Fruit fly (Drosophila melanogaster) whole organism, prepupa: ENCODE data around the gene CG7872.

Experiments
- CG10631 ChIP-seq: fragments of 200-800 bp; sonication (Bioruptor generic); optimal IDR thresholded peaks from 2 replicates; lab custom pipeline; 2016; ENCODE audit warnings: missing biosample characterization, missing genetic modification characterization
- CG10669 ChIP-seq: fragments of 200-800 bp; sonication (Bioruptor generic); optimal IDR thresholded peaks from 3 replicates; lab custom pipeline; 2018; ENCODE audit warnings: missing biosample characterization, mild to moderate bottlenecking, missing genetic modification characterization, moderate library complexity
- CG11294 ChIP-seq: fragments of 200-800 bp; sonication (Bioruptor generic); IDR thresholded peaks from 2 replicates; pipeline ENCODE4 v1.3.6; 2022; ENCODE audit warnings: missing biosample characterization, missing genetic modification characterization
- CG11762 ChIP-seq: fragments of 200-800 bp; sonication (Bioruptor generic); optimal IDR thresholded peaks from 3 replicates; lab custom pipeline; 2016; ENCODE audit warnings: missing biosample characterization, missing genetic modification characterization; ENCODE audit not compliant: insufficient read depth
- CG15336 ChIP-seq: fragments of 200-800 bp; sonication (Bioruptor generic); IDR thresholded peaks from 2 replicates; pipeline ENCODE4 v1.3.6; 2022; ENCODE audit warnings: missing biosample characterization, missing genetic modification characterization
- CG1621 ChIP-seq: fragments of 200-800 bp; sonication (Bioruptor generic); optimal IDR thresholded peaks from 3 replicates; lab custom pipeline; 2018; ENCODE audit warnings: missing biosample characterization, mild to moderate bottlenecking, missing genetic modification characterization
- CG16779 ChIP-seq: fragments of 200-800 bp; sonication (Bioruptor generic); optimal IDR thresholded peaks from 3 replicates; lab custom pipeline; 2017; ENCODE audit warnings: missing biosample characterization, mild to moderate bottlenecking, missing genetic modification characterization
- CG3032 ChIP-seq: fragments of 200-800 bp; optimal IDR thresholded peaks from 2 replicates; lab custom pipeline; 2019; ENCODE audit warnings: missing biosample characterization, mild to moderate bottlenecking, missing genetic modification characterization, moderate library complexity
- CG31627 ChIP-seq: fragments of 200-800 bp; sonication (Bioruptor generic); optimal IDR thresholded peaks from 3 replicates; lab custom pipeline; 2016; ENCODE audit warnings: missing biosample characterization, missing genetic modification characterization
- CG32006 ChIP-seq: fragments of 200-800 bp; sonication (Bioruptor generic); optimal IDR thresholded peaks from 3 replicates; lab custom pipeline; 2017; ENCODE audit warnings: missing biosample characterization, mild to moderate bottlenecking, missing genetic modification characterization
- CG34406 ChIP-seq: fragments of 200-800 bp; sonication (Bioruptor generic); optimal IDR thresholded peaks from 3 replicates; lab custom pipeline; 2016; ENCODE audit warnings: missing biosample characterization, missing genetic modification characterization
- CG3919 ChIP-seq: fragments of 200-800 bp; sonication (Bioruptor generic); optimal IDR thresholded peaks from 3 replicates; lab custom pipeline; 2016; ENCODE audit warnings: missing biosample characterization, missing genetic modification characterization
- CG4318 ChIP-seq: fragments of 200-800 bp; sonication (Bioruptor generic); optimal IDR thresholded peaks from 3 replicates; lab custom pipeline; 2017; ENCODE audit warnings: missing biosample characterization, mild to moderate bottlenecking, missing genetic modification characterization
- CG6276 ChIP-seq: fragments of 200-800 bp; sonication (Bioruptor generic); optimal IDR thresholded peaks from 2 replicates; lab custom pipeline; 2017; ENCODE audit warnings: missing biosample characterization, mild to moderate bottlenecking, missing genetic modification characterization
- CG6792 ChIP-seq: fragments of 200-800 bp; sonication (Bioruptor generic); optimal IDR thresholded peaks from 3 replicates; lab custom pipeline; 2016; ENCODE audit warnings: missing biosample characterization, missing genetic modification characterization
- CG6808 ChIP-seq: fragments of 200-800 bp; sonication (Bioruptor generic); optimal IDR thresholded peaks from 3 replicates; lab custom pipeline; 2017; ENCODE audit warnings: missing biosample characterization, missing genetic modification characterization, mild to moderate bottlenecking, moderate library complexity, missing genetic modification reagents
- CG8632 ChIP-seq: fragments of 200-800 bp; sonication (Bioruptor generic); optimal IDR thresholded peaks from 3 replicates; lab custom pipeline; 2016; ENCODE audit warnings: missing biosample characterization, missing genetic modification characterization
- CG9139 ChIP-seq: fragments of 200-800 bp; sonication (Bioruptor generic); optimal IDR thresholded peaks from 3 replicates; lab custom pipeline; 2017; ENCODE audit warnings: missing biosample characterization, mild to moderate bottlenecking, missing genetic modification characterization
- Eip75B ChIP-seq: fragments of 200-800 bp; sonication (Bioruptor generic); optimal IDR thresholded peaks from 3 replicates; lab custom pipeline; 2016; ENCODE audit warnings: missing biosample characterization, missing genetic modification characterization
- Eip78C ChIP-seq: fragments of 200-800 bp; sonication (Bioruptor generic); peaks from one replicate; lab custom pipeline; 2016; ENCODE audit warnings: missing biosample characterization, missing genetic modification characterization
- Eip93F ChIP-seq: fragments of 200-800 bp; sonication (Bioruptor generic); optimal IDR thresholded peaks from 2 replicates; lab custom pipeline; 2016; ENCODE audit warnings: missing biosample characterization, mild to moderate bottlenecking, missing genetic modification characterization
- Ets21C ChIP-seq: fragments of 200-800 bp; sonication (Bioruptor generic); optimal IDR thresholded peaks from 3 replicates; lab custom pipeline; 2016; ENCODE audit warnings: missing biosample characterization, missing genetic modification characterization
- Ets96B ChIP-seq: fragments of 200-800 bp; optimal IDR thresholded peaks from 2 replicates; lab custom pipeline; 2019; ENCODE audit warnings: missing biosample characterization, mild to moderate bottlenecking, missing genetic modification characterization, moderate library complexity
- Hr39 ChIP-seq: fragments of 200-800 bp; sonication (Bioruptor generic); optimal IDR thresholded peaks from 2 replicates; lab custom pipeline; 2016; ENCODE audit warnings: missing biosample characterization, missing genetic modification characterization
- Hr4 ChIP-seq: fragments of 200-800 bp; sonication (Bioruptor generic); optimal IDR thresholded peaks from 3 replicates; lab custom pipeline; 2016; ENCODE audit warnings: missing biosample characterization, missing genetic modification characterization
- Smox ChIP-seq: fragments of 200-800 bp; sonication (Bioruptor generic); optimal IDR thresholded peaks from 3 replicates; lab custom pipeline; 2016; ENCODE audit warnings: missing biosample characterization, missing genetic modification characterization
- Sox102F ChIP-seq: fragments of 200-800 bp; sonication (Bioruptor generic); optimal IDR thresholded peaks from 2 replicates; lab custom pipeline; 2016; ENCODE audit warnings: missing biosample characterization, mild to moderate bottlenecking, missing genetic modification characterization
- Sox14 ChIP-seq: fragments of 200-800 bp; sonication (Bioruptor generic); optimal IDR thresholded peaks from 3 replicates; lab custom pipeline; 2016; ENCODE audit warnings: missing biosample characterization, missing genetic modification characterization
- Sox15 ChIP-seq: fragments of 200-800 bp; sonication (Bioruptor generic); optimal IDR thresholded peaks from 3 replicates; lab custom pipeline; 2016; ENCODE audit warnings: missing biosample characterization, missing genetic modification characterization
- achi ChIP-seq: fragments of 200-800 bp; sonication (Bioruptor generic); optimal IDR thresholded peaks from 3 replicates; lab custom pipeline; 2016; ENCODE audit warnings: missing biosample characterization, missing genetic modification characterization
- acj6 ChIP-seq: fragments of 200-800 bp; sonication (Bioruptor generic); optimal IDR thresholded peaks from 3 replicates; lab custom pipeline; 2016; ENCODE audit warnings: missing biosample characterization, missing genetic modification characterization
- cyc ChIP-seq: fragments of 200-800 bp; sonication (Bioruptor generic); optimal IDR thresholded peaks from 3 replicates; lab custom pipeline; 2016; ENCODE audit warnings: missing biosample characterization, missing genetic modification characterization
- dsx ChIP-seq: fragments of 200-800 bp; optimal IDR thresholded peaks from 3 replicates; lab custom pipeline; 2019; ENCODE audit warnings: missing biosample characterization, mild to moderate bottlenecking, missing genetic modification characterization, moderate library complexity; ENCODE audit not compliant: poor library complexity, severe bottlenecking
- eg ChIP-seq: fragments of 200-800 bp; sonication (Bioruptor generic); IDR thresholded peaks from 3 replicates; pipeline ENCODE4 v1.3.6; 2022; ENCODE audit warnings: missing biosample characterization, missing genetic modification characterization
- esn ChIP-seq: fragments of 200-800 bp; sonication (Bioruptor generic); optimal IDR thresholded peaks from 2 replicates; lab custom pipeline; 2016; ENCODE audit warnings: missing biosample characterization, mild to moderate bottlenecking, missing genetic modification characterization, moderate library complexity
- fd59A ChIP-seq: fragments of 200-800 bp; sonication (Bioruptor generic); optimal IDR thresholded peaks from 2 replicates; lab custom pipeline; 2017; ENCODE audit warnings: missing biosample characterization, mild to moderate bottlenecking, missing genetic modification characterization, missing genetic modification reagents
- fd85E ChIP-seq: fragments of 200-800 bp; sonication (Bioruptor generic); optimal IDR thresholded peaks from 3 replicates; lab custom pipeline; 2016; ENCODE audit warnings: missing biosample characterization, missing genetic modification characterization
- fkh ChIP-seq: fragments of 200-800 bp; sonication (Bioruptor generic); optimal IDR thresholded peaks from 3 replicates; lab custom pipeline; 2017; ENCODE audit warnings: missing biosample characterization, mild to moderate bottlenecking, missing genetic modification characterization, moderate library complexity
- lz ChIP-seq: fragments of 200-800 bp; sonication (Bioruptor generic); optimal IDR thresholded peaks from 3 replicates; lab custom pipeline; 2016; ENCODE audit warnings: missing biosample characterization, missing genetic modification characterization
- net ChIP-seq: fragments of 200-800 bp; sonication (Bioruptor generic); optimal IDR thresholded peaks from 3 replicates; lab custom pipeline; 2016; ENCODE audit warnings: missing biosample characterization, missing genetic modification characterization
- pdm3 ChIP-seq: fragments of 200-800 bp; sonication (Bioruptor generic); optimal IDR thresholded peaks from 3 replicates; lab custom pipeline; 2016; ENCODE audit warnings: missing biosample characterization, missing genetic modification characterization
- spab ChIP-seq: fragments of 200-800 bp; sonication (Bioruptor generic); optimal IDR thresholded peaks from 2 replicates; lab custom pipeline; 2017; ENCODE audit warnings: missing biosample characterization, mild to moderate bottlenecking, missing genetic modification characterization, missing genetic modification reagents
- ss ChIP-seq, 2 experiments: fragments of 200-800 bp; sonication (Bioruptor generic); optimal IDR thresholded peaks; 2 replicates in 1 of 2; 3 replicates in 1 of 2; lab custom pipeline; 2017 to 2018; ENCODE audit warnings: mild to moderate bottlenecking in 2 of 2, missing biosample characterization in 2 of 2, missing genetic modification characterization in 2 of 2, moderate library complexity in 1 of 2
- svp ChIP-seq: fragments of 200-800 bp; sonication (Bioruptor generic); peaks from one replicate; lab custom pipeline; 2016; ENCODE audit warnings: missing biosample characterization, missing genetic modification characterization
- topi ChIP-seq: fragments of 200-800 bp; sonication (Bioruptor generic); optimal IDR thresholded peaks from 3 replicates; lab custom pipeline; 2016; ENCODE audit warnings: missing biosample characterization, missing genetic modification characterization
- vri ChIP-seq: fragments of 200-800 bp; sonication (Bioruptor generic); optimal IDR thresholded peaks from 3 replicates; lab custom pipeline; 2016; ENCODE audit warnings: missing biosample characterization, mild to moderate bottlenecking, missing genetic modification characterization

Gene CG7872

dm6 chrX:15620439-15621227 lies 42.6 kb downstream of the CG7872 start (continued):
- TF ChIP-seq esn (GFP tag; lab: Kevin White, UChicago) = no peak
- TF ChIP-seq Ets21C = no peak
- no peak for TF ChIP-seq CG34406 (GFP tag; lab: Kevin White, UChicago)
- TF ChIP-seq CG10631 (GFP tag; lab: Kevin White, UChicago) = no peak
- no peak for TF ChIP-seq Sox14 (GFP tag; lab: Kevin White, UChicago)
- TF ChIP-seq vri (GFP tag; lab: Kevin White, UChicago) = no peak
- peak; percentile 4 for TF ChIP-seq spab (GFP tag; lab: Kevin White, UChicago)
- no peak for TF ChIP-seq CG3919
- no peak for TF ChIP-seq Eip93F (GFP tag; lab: Kevin White, UChicago)
- TF ChIP-seq svp = no peak
- no peak for TF ChIP-seq CG3032
- TF ChIP-seq net (GFP tag; lab: Kevin White, UChicago) = no peak
- TF ChIP-seq CG6792 (GFP tag; lab: Kevin White, UChicago) = no peak
- no peak for TF ChIP-seq Sox15 (GFP tag; lab: Kevin White, UChicago)
- TF ChIP-seq pdm3 (GFP tag; lab: Kevin White, UChicago) = no peak
- TF ChIP-seq Sox102F = no peak

dm6 chrX:15622970-15623402 lies 45.0 kb downstream of the CG7872 start:
- TF ChIP-seq lz (GFP tag; lab: Kevin White, UChicago) (peak; percentile 84), Hr39 (GFP tag; lab: Kevin White, UChicago) (peak; percentile 89), Smox (GFP tag; lab: Kevin White, UChicago) (peak; percentile 81), Eip75B (GFP tag; lab: Kevin White, UChicago) (peak; percentile 85), Hr4 (peak; percentile 82), acj6 (GFP tag; lab: Kevin White, UChicago) (peak; percentile 75), CG3919 (peak; percentile 81), CG16779 (tag; lab: Kevin White, UChicago) (peak; percentile 74), topi (GFP tag; lab: Kevin White, UChicago) (peak; percentile 82), CG6276 (GFP tag; lab: Kevin White, UChicago) (peak; percentile 78), CG3032 (peak; percentile 67), CG32006 (GFP tag; lab: Kevin White, UChicago) (peak; percentile 89), Ets21C (peak; percentile 74), fd85E (GFP tag; lab: Kevin White, UChicago) (no peak), eg (GFP tag; lab: Robert Waterston, UW) (peak; percentile 94), Eip93F (GFP tag; lab: Kevin White, UChicago) (peak; percentile 75), fkh (GFP tag; lab: Kevin White, UChicago) (peak; percentile 17), fd59A (GFP tag; lab: Kevin White, UChicago) (peak; percentile 57), Eip78C (peak; percentile 96), Sox14 (GFP tag; lab: Kevin White, UChicago) (peak; percentile 77), achi (GFP tag; lab: Kevin White, UChicago) (peak; percentile 76), Sox15 (GFP tag; lab: Kevin White, UChicago) (peak; percentile 75), CG1621 (tag; lab: Kevin White, UChicago) (peak; percentile 33), CG15336 (peak; percentile 91), CG31627 (GFP tag; lab: Kevin White, UChicago) (peak; percentile 84), ss (GFP tag; optimal IDR thresholded peaks at IDR 0.05; lab: Kevin White, UChicago) (peak; percentile 87 to 91), esn (GFP tag; lab: Kevin White, UChicago) (peak; percentile 86), CG34406 (GFP tag; lab: Kevin White, UChicago) (peak; percentile 78), net (GFP tag; lab: Kevin White, UChicago) (peak; percentile 75), CG6792 (GFP tag; lab: Kevin White, UChicago) (peak; percentile 87), dsx (peak; percentile 76), cyc (GFP tag; lab: Kevin White, UChicago) (peak; percentile 87), CG9139 (GFP tag; lab: Kevin White, UChicago) (peak; percentile 67), CG11762 (GFP tag; lab: Kevin White, UChicago) (peak; percentile 46), CG11294 (GFP tag; lab: Robert Waterston, UW) (peak; percentile 75), Ets96B (peak; percentile 69), CG10631 (GFP tag; lab: Kevin White, UChicago) (peak; percentile 70), CG4318 (GFP tag; lab: Kevin White, UChicago) (peak; percentile 80), CG10669 (GFP tag; lab: Kevin White, UChicago) (peak; percentile 63), CG6808 (GFP tag; lab: Kevin White, UChicago) (peak; percentile 73), CG8632 (GFP tag; lab: Kevin White, UChicago) (peak; percentile 76)
